Worm (Caenorhabditis elegans) whole organism, early embryonic: ENCODE measurements around the gene srw-129.

Experiments
- B0310.2 ChIP-seq: sonication (generic microtip); optimal IDR thresholded peaks from 2 replicates; lab custom pipeline; 2016; ENCODE audit warnings: mild to moderate bottlenecking, missing genetic modification characterization, missing compliant biosample characterization
- F13C5.2 ChIP-seq: sonication (generic microtip); optimal IDR thresholded peaks from 2 replicates; lab custom pipeline; 2017; ENCODE audit warnings: mild to moderate bottlenecking, missing genetic modification characterization, inconsistent platforms, missing compliant biosample characterization
- aly-1 ChIP-seq: sonication (generic microtip); optimal IDR thresholded peaks from 2 replicates; lab custom pipeline; 2016; ENCODE audit warnings: missing genetic modification characterization, missing compliant biosample characterization
- ama-1 ChIP-seq: fragments of 150-350 bp; optimal IDR thresholded peaks from 2 replicates; lab custom pipeline; 2014
- ceh-13 ChIP-seq: fragments of 200-800 bp; sonication (Bioruptor generic); optimal IDR thresholded peaks from 2 replicates; lab custom pipeline; 2018; ENCODE audit warnings: mild to moderate bottlenecking, missing genetic modification characterization, missing compliant biosample characterization
- ceh-36 ChIP-seq: sonication (generic microtip); optimal IDR thresholded peaks from 2 replicates; lab custom pipeline; 2016; ENCODE audit warnings: missing genetic modification characterization, inconsistent platforms, missing compliant biosample characterization
- ets-7 ChIP-seq: sonication (generic microtip); optimal IDR thresholded peaks from 2 replicates; lab custom pipeline; 2016; ENCODE audit warnings: missing genotype, missing genetic modification characterization, missing compliant biosample characterization
- flt-1 ChIP-seq: fragments of 200-800 bp; sonication (Bioruptor generic); IDR thresholded peaks from 2 replicates; pipeline ENCODE4 v1.3.6; 2022; ENCODE audit warnings: missing genetic modification characterization, missing compliant biosample characterization
- hmbx-1 ChIP-seq: sonication (generic microtip); optimal IDR thresholded peaks from 2 replicates; lab custom pipeline; 2016; ENCODE audit warnings: mild to moderate bottlenecking, missing genetic modification characterization, missing compliant biosample characterization
- hmg-4 ChIP-seq: fragments of 200-800 bp; sonication (Bioruptor generic); optimal IDR thresholded peaks from 2 replicates; lab custom pipeline; 2018; ENCODE audit warnings: mild to moderate bottlenecking, missing genetic modification characterization, missing compliant biosample characterization
- hnd-1 ChIP-seq: sonication (generic microtip); optimal IDR thresholded peaks from 2 replicates; lab custom pipeline; 2016; ENCODE audit warnings: missing genetic modification characterization, missing compliant biosample characterization
- pes-1 ChIP-seq: fragments of 200-800 bp; sonication (Bioruptor generic); IDR thresholded peaks from 2 replicates; pipeline ENCODE4 v1.3.6; 2022; ENCODE audit warnings: missing genetic modification reagents, missing genetic modification characterization, missing compliant biosample characterization
- scrt-1 ChIP-seq: fragments of 200-800 bp; sonication (Bioruptor generic); IDR thresholded peaks from 2 replicates; pipeline ENCODE4 v1.3.6; 2022; ENCODE audit warnings: missing genetic modification characterization, missing compliant biosample characterization
- sea-1 ChIP-seq: fragments of 200-800 bp; sonication (Bioruptor generic); conservative IDR thresholded peaks from 2 replicates; pipeline ENCODE4 v1.3.6; 2022; ENCODE audit warnings: missing genetic modification characterization, missing compliant biosample characterization
- tbx-11 ChIP-seq: fragments of 200-800 bp; sonication (Bioruptor generic); IDR thresholded peaks from 2 replicates; pipeline ENCODE4 v1.3.6; 2022; ENCODE audit warnings: missing genetic modification characterization, missing compliant biosample characterization
- tbx-37 ChIP-seq: fragments of 200-800 bp; sonication (Bioruptor generic); conservative IDR thresholded peaks from 2 replicates; pipeline ENCODE4 v1.3.6; 2022; ENCODE audit warnings: missing genetic modification reagents, missing genetic modification characterization, missing compliant biosample characterization
- tra-4 ChIP-seq: sonication (generic microtip); optimal IDR thresholded peaks from 2 replicates; lab custom pipeline; 2017; ENCODE audit warnings: missing genetic modification characterization, missing compliant biosample characterization

srw-129 gene

ce11 chrV:2971307-2971999, at the start of gene srw-129:
Gene srw-129, plus strand, starts transcription at chrV:2971949.
- TF ChIP-seq B0310.2 (tag; lab: Kevin White, UChicago) (no peak), tbx-37 (GFP tag; lab: Robert Waterston, UW) (no peak), sea-1 (no peak), flt-1 (GFP tag; lab: Robert Waterston, UW) (no peak), hmg-4 (no peak), F13C5.2 (tag; lab: Kevin White, UChicago) (no peak), hnd-1 (tag; lab: Kevin White, UChicago) (no peak), tra-4 (tag; lab: Kevin White, UChicago) (no peak)

ce11 chrV:2922594-2922993, 49.2 kb upstream of the srw-129 start, which contains the start of gene srh-38:
Gene srh-38, minus strand, starts transcription at chrV:2922694.
- TF ChIP-seq ama-1 (lab: Kevin White, UChicago): no peak
- no peak for TF ChIP-seq sea-1
- TF ChIP-seq pes-1 (GFP tag; lab: Robert Waterston, UW): no peak
- no peak for TF ChIP-seq hmbx-1 (tag; lab: Kevin White, UChicago)
- TF ChIP-seq ets-7 (tag; lab: Kevin White, UChicago): no peak
- TF ChIP-seq ceh-13 (GFP tag; lab: Kevin White, UChicago): no peak
- no peak for TF ChIP-seq tra-4 (tag; lab: Kevin White, UChicago)
- no peak for TF ChIP-seq hmg-4
- TF ChIP-seq tbx-37 (GFP tag; lab: Robert Waterston, UW): no peak
- no peak for TF ChIP-seq F13C5.2 (tag; lab: Kevin White, UChicago)
- TF ChIP-seq ceh-36 (tag; lab: Kevin White, UChicago): no peak
- TF ChIP-seq flt-1 (GFP tag; lab: Robert Waterston, UW): no peak
- no peak for TF ChIP-seq hnd-1 (tag; lab: Kevin White, UChicago)
- no peak for TF ChIP-seq B0310.2 (tag; lab: Kevin White, UChicago)
- no peak for TF ChIP-seq aly-1 (tag; lab: Kevin White, UChicago)
- TF ChIP-seq scrt-1 (GFP tag; lab: Robert Waterston, UW): no peak
- TF ChIP-seq tbx-11 (GFP tag; lab: Robert Waterston, UW): no peak

ce11 chrV:2927553-2927952, 44.2 kb upstream of the srw-129 start, which contains the start of gene C31B8.12:
Gene C31B8.12, minus strand, starts transcription at chrV:2927653.
- TF ChIP-seq F13C5.2 (tag; lab: Kevin White, UChicago) (no peak), flt-1 (GFP tag; lab: Robert Waterston, UW) (no peak), ceh-36 (tag; lab: Kevin White, UChicago) (no peak), hmg-4 (no peak), hnd-1 (tag; lab: Kevin White, UChicago) (no peak), tra-4 (tag; lab: Kevin White, UChicago) (no peak), tbx-11 (GFP tag; lab: Robert Waterston, UW) (no peak), sea-1 (no peak), scrt-1 (GFP tag; lab: Robert Waterston, UW) (no peak)

ce11 chrV:2929753-2930152, 42.0 kb upstream of the srw-129 start, which contains the start of gene C31B8.16:
Gene C31B8.16, plus strand, starts transcription at chrV:2930053.
- TF ChIP-seq ets-7 (tag; lab: Kevin White, UChicago) (no peak), tbx-11 (GFP tag; lab: Robert Waterston, UW) (no peak), pes-1 (GFP tag; lab: Robert Waterston, UW) (no peak), hmg-4 (no peak)

- TF ChIP-seq hmbx-1 (tag; lab: Kevin White, UChicago) (no peak), ceh-13 (GFP tag; lab: Kevin White, UChicago) (no peak), tbx-37 (GFP tag; lab: Robert Waterston, UW) (no peak), ceh-36 (tag; lab: Kevin White, UChicago) (no peak), flt-1 (GFP tag; lab: Robert Waterston, UW) (no peak), sea-1 (no peak)
These were observed 40.5 kb upstream of the srw-129 start, which contains the start of gene C31B8.1 for ce11 chrV:2931252-2931651. Gene C31B8.1, plus strand, starts transcription at chrV:2931552.

ce11 chrV:2934075-2934474, 37.7 kb upstream of the srw-129 start, which contains the start of gene srh-247:
Gene srh-247, minus strand, starts transcription at chrV:2934175.
- TF ChIP-seq ets-7 (tag; lab: Kevin White, UChicago) (no peak), F13C5.2 (tag; lab: Kevin White, UChicago) (no peak), hmbx-1 (tag; lab: Kevin White, UChicago) (no peak), flt-1 (GFP tag; lab: Robert Waterston, UW) (no peak), tbx-37 (GFP tag; lab: Robert Waterston, UW) (no peak), tbx-11 (GFP tag; lab: Robert Waterston, UW) (no peak), hmg-4 (no peak), sea-1 (no peak), ceh-13 (GFP tag; lab: Kevin White, UChicago) (no peak), tra-4 (tag; lab: Kevin White, UChicago) (no peak), ceh-36 (tag; lab: Kevin White, UChicago) (no peak), hnd-1 (tag; lab: Kevin White, UChicago) (no peak), scrt-1 (GFP tag; lab: Robert Waterston, UW) (no peak), B0310.2 (tag; lab: Kevin White, UChicago) (no peak), ama-1 (lab: Kevin White, UChicago) (no peak), pes-1 (GFP tag; lab: Robert Waterston, UW) (no peak), aly-1 (tag; lab: Kevin White, UChicago) (no peak)

ce11 chrV:2938497-2938896, 33.3 kb upstream of the srw-129 start, which contains the start of gene srw-141:
Gene srw-141, minus strand, starts transcription at chrV:2938597.
- no peak for TF ChIP-seq hmbx-1 (tag; lab: Kevin White, UChicago)
- no peak for TF ChIP-seq tbx-37 (GFP tag; lab: Robert Waterston, UW)
- TF ChIP-seq ama-1 (lab: Kevin White, UChicago): no peak
- no peak for TF ChIP-seq ets-7 (tag; lab: Kevin White, UChicago)
- no peak for TF ChIP-seq sea-1
- no peak for TF ChIP-seq B0310.2 (tag; lab: Kevin White, UChicago)
- TF ChIP-seq hmg-4: no peak
- TF ChIP-seq scrt-1 (GFP tag; lab: Robert Waterston, UW): no peak
- no peak for TF ChIP-seq flt-1 (GFP tag; lab: Robert Waterston, UW)
- TF ChIP-seq F13C5.2 (tag; lab: Kevin White, UChicago): no peak
- TF ChIP-seq aly-1 (tag; lab: Kevin White, UChicago): no peak
- no peak for TF ChIP-seq hnd-1 (tag; lab: Kevin White, UChicago)
- TF ChIP-seq tra-4 (tag; lab: Kevin White, UChicago): no peak
- TF ChIP-seq ceh-36 (tag; lab: Kevin White, UChicago): no peak
